Worm (Caenorhabditis elegans) whole organism, late embryonic: ENCODE data around the gene F43E2.1.

Experiments used
- C38D4.7 ChIP-seq: fragments of 200-800 bp; sonication (Bioruptor generic); optimal IDR thresholded peaks from 2 replicates; lab custom pipeline; 2018; ENCODE audit warnings: mild to moderate bottlenecking, missing genetic modification characterization, moderate library complexity, missing compliant biosample characterization
- F13H6.1 ChIP-seq: sonication (generic microtip); optimal IDR thresholded peaks from 2 replicates; lab custom pipeline; 2016; ENCODE audit warnings: missing genetic modification characterization, missing compliant biosample characterization
- K02D7.2 ChIP-seq: sonication (generic microtip); optimal IDR thresholded peaks from 2 replicates; lab custom pipeline; 2017; ENCODE audit warnings: mild to moderate bottlenecking, missing genetic modification characterization, missing compliant biosample characterization
- T23F11.4 ChIP-seq: fragments of 200-800 bp; sonication (Bioruptor generic); optimal IDR thresholded peaks from 2 replicates; lab custom pipeline; 2018; ENCODE audit warnings: mild to moderate bottlenecking, missing genetic modification characterization, missing compliant biosample characterization
- ceh-14 ChIP-seq: sonication (generic microtip); optimal IDR thresholded peaks from 2 replicates; lab custom pipeline; 2016; ENCODE audit warnings: missing genotype, missing genetic modification characterization, missing compliant biosample characterization
- ceh-18 ChIP-seq: sonication (generic microtip); optimal IDR thresholded peaks from 2 replicates; lab custom pipeline; 2016; ENCODE audit warnings: missing genetic modification characterization, missing compliant biosample characterization
- ceh-2 ChIP-seq: sonication (generic microtip); optimal IDR thresholded peaks from 2 replicates; lab custom pipeline; 2016; ENCODE audit warnings: missing genotype, missing genetic modification characterization, missing compliant biosample characterization
- ceh-31 ChIP-seq: sonication (generic microtip); optimal IDR thresholded peaks from 2 replicates; lab custom pipeline; 2016; ENCODE audit warnings: missing genetic modification characterization, missing compliant biosample characterization
- ceh-34 ChIP-seq: sonication (generic microtip); optimal IDR thresholded peaks from 2 replicates; lab custom pipeline; 2016; ENCODE audit warnings: mild to moderate bottlenecking, missing genetic modification characterization, missing compliant biosample characterization
- ceh-45 ChIP-seq: fragments of 200-800 bp; sonication (Bioruptor generic); IDR thresholded peaks from 2 replicates; pipeline ENCODE4 v1.3.6; 2022; ENCODE audit warnings: missing genetic modification reagents, missing genetic modification characterization, missing compliant biosample characterization
- ceh-48 ChIP-seq: sonication (generic microtip); optimal IDR thresholded peaks from 2 replicates; lab custom pipeline; 2016; ENCODE audit warnings: missing genetic modification characterization, inconsistent platforms, missing compliant biosample characterization
- dve-1 ChIP-seq: sonication (generic microtip); optimal IDR thresholded peaks from 2 replicates; lab custom pipeline; 2017; ENCODE audit warnings: antibody characterized with exemption, mild to moderate bottlenecking, missing genetic modification characterization, missing compliant biosample characterization
- elt-2 ChIP-seq: sonication (generic microtip); optimal IDR thresholded peaks from 2 replicates; lab custom pipeline; 2016; ENCODE audit warnings: missing genetic modification reagents, missing genetic modification characterization, missing compliant biosample characterization
- elt-4 ChIP-seq: sonication (generic microtip); optimal IDR thresholded peaks from 2 replicates; lab custom pipeline; 2016; ENCODE audit warnings: missing genetic modification characterization, missing compliant biosample characterization
- fkh-10 ChIP-seq: fragments of 150-350 bp; optimal IDR thresholded peaks from 2 replicates; lab custom pipeline; 2014; ENCODE audit warnings: missing biosample characterization, missing genetic modification reagents, missing genetic modification characterization
- gmeb-2 ChIP-seq: sonication (generic microtip); optimal IDR thresholded peaks from 2 replicates; lab custom pipeline; 2016; ENCODE audit warnings: missing genetic modification characterization, inconsistent platforms, missing compliant biosample characterization
- hlh-13 ChIP-seq: fragments of 200-800 bp; sonication (Bioruptor generic); optimal IDR thresholded peaks from 2 replicates; lab custom pipeline; 2018; ENCODE audit warnings: mild to moderate bottlenecking, missing genetic modification characterization, missing compliant biosample characterization
- hlh-30 ChIP-seq: sonication (generic microtip); optimal IDR thresholded peaks from 2 replicates; lab custom pipeline; 2017; ENCODE audit warnings: antibody characterized with exemption, missing genetic modification characterization, missing compliant biosample characterization; ENCODE audit not compliant: insufficient read depth
- lin-11 ChIP-seq: fragments of 200-800 bp; sonication (Bioruptor generic); optimal IDR thresholded peaks from 2 replicates; lab custom pipeline; 2018; ENCODE audit warnings: mild to moderate bottlenecking, missing genetic modification characterization, missing compliant biosample characterization
- nfya-1 ChIP-seq: sonication (generic microtip); optimal IDR thresholded peaks from 2 replicates; lab custom pipeline; 2017; ENCODE audit warnings: missing genetic modification characterization, mild to moderate bottlenecking, missing compliant biosample characterization, antibody characterized with exemption, moderate library complexity
- nhr-232 ChIP-seq: sonication (generic microtip); optimal IDR thresholded peaks from 2 replicates; lab custom pipeline; 2016; ENCODE audit warnings: missing genetic modification characterization, missing compliant biosample characterization
- npax-4 ChIP-seq: sonication (generic microtip); optimal IDR thresholded peaks from 2 replicates; lab custom pipeline; 2016; ENCODE audit warnings: missing genetic modification characterization, missing compliant biosample characterization
- pag-3 ChIP-seq: sonication (generic microtip); optimal IDR thresholded peaks from 2 replicates; lab custom pipeline; 2016; ENCODE audit warnings: missing compliant biosample characterization, missing genetic modification characterization, borderline replicate concordance
- pat-9 ChIP-seq: fragments of 200-800 bp; sonication (Bioruptor generic); optimal IDR thresholded peaks from 2 replicates; lab custom pipeline; 2018; ENCODE audit warnings: mild to moderate bottlenecking, missing genetic modification characterization, moderate library complexity, missing compliant biosample characterization
- pax-1 ChIP-seq: fragments of 150-350 bp; optimal IDR thresholded peaks from 2 replicates; lab custom pipeline; 2014; ENCODE audit warnings: missing biosample characterization, missing genetic modification characterization
- pha-4 ChIP-seq: fragments of 150-350 bp; optimal IDR thresholded peaks from 2 replicates; lab custom pipeline; 2018; ENCODE audit warnings: missing biosample characterization, missing genetic modification reagents, missing genetic modification characterization
- ref-2 ChIP-seq: sonication (generic microtip); optimal IDR thresholded peaks from 2 replicates; lab custom pipeline; 2016; ENCODE audit warnings: missing genetic modification characterization, missing compliant biosample characterization
- rnt-1 ChIP-seq: sonication (generic microtip); optimal IDR thresholded peaks from 2 replicates; lab custom pipeline; 2016; ENCODE audit warnings: missing genetic modification characterization, missing compliant biosample characterization
- sdc-2 ChIP-seq: sonication (generic microtip); optimal IDR thresholded peaks from 2 replicates; lab custom pipeline; 2016; ENCODE audit warnings: missing genotype, missing genetic modification characterization, missing compliant biosample characterization
- sox-4 ChIP-seq: sonication (generic microtip); optimal IDR thresholded peaks from 2 replicates; lab custom pipeline; 2017; ENCODE audit warnings: mild to moderate bottlenecking, missing genetic modification characterization, inconsistent platforms, missing compliant biosample characterization
- syd-9 ChIP-seq: sonication (generic microtip); optimal IDR thresholded peaks from 2 replicates; lab custom pipeline; 2016; ENCODE audit warnings: mild to moderate bottlenecking, missing genetic modification characterization, moderate library complexity, missing compliant biosample characterization
- tbx-2 ChIP-seq: sonication (generic microtip); optimal IDR thresholded peaks from 2 replicates; lab custom pipeline; 2016; ENCODE audit warnings: missing genetic modification characterization, missing compliant biosample characterization
- tbx-7 ChIP-seq: sonication (generic microtip); optimal IDR thresholded peaks from 2 replicates; lab custom pipeline; 2016; ENCODE audit warnings: missing genotype, missing genetic modification characterization, missing compliant biosample characterization
- unc-3 ChIP-seq, 2 experiments: fragments of 200-800 bp in 1 of 2; sonication (Bioruptor generic) in 1 of 2; sonication (generic microtip) in 1 of 2; conservative IDR thresholded peaks in 1 of 2; optimal IDR thresholded peaks in 1 of 2; 2 replicates each; pipeline versions ENCODE4 v1.3.6 to Lab custom; 2016 to 2022; ENCODE audit warnings: missing compliant biosample characterization in 2 of 2, missing genetic modification characterization in 2 of 2, missing genetic modification reagents in 1 of 2
- unc-42 ChIP-seq: sonication (generic microtip); optimal IDR thresholded peaks from 2 replicates; lab custom pipeline; 2016; ENCODE audit warnings: missing genotype, missing genetic modification characterization, missing compliant biosample characterization
- unc-55 ChIP-seq: sonication (generic microtip); optimal IDR thresholded peaks from 2 replicates; lab custom pipeline; 2017; ENCODE audit warnings: missing biosample characterization, missing genetic modification reagents, missing genetic modification characterization
- unc-86 ChIP-seq: sonication (generic microtip); optimal IDR thresholded peaks from 2 replicates; lab custom pipeline; 2016; ENCODE audit warnings: missing genetic modification characterization, missing compliant biosample characterization
- ztf-16 ChIP-seq: sonication (generic microtip); optimal IDR thresholded peaks from 2 replicates; lab custom pipeline; 2017; ENCODE audit warnings: missing genetic modification characterization, missing compliant biosample characterization

The F43E2.1 gene

DNA sequence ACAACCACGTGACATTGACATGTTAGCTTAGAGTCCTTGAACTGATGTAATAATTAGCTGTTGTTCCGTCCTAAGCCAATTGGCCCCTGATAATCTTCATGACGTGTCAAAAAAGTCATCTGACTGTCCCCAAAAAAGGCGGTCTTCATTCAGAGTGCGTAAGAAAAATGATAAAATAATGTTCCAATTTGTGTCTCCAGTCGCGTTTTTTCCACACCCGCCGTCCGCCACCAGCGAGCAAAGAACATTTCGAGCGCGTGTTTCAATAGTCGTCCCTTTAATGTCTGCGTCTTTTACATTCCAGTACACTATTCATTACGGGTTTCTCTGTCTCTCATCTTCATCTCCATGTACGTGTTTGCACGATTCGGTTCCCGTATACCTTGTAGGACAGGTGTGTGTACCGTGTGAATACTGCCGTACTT, 37.6 kb upstream of the F43E2.1 start:
- TF ChIP-seq hlh-30 (tag; lab: Kevin White, UChicago), result peak; percentile 63
- peak; percentile 58 for TF ChIP-seq tbx-2 (tag; lab: Kevin White, UChicago)
- TF ChIP-seq gmeb-2 (tag; lab: Kevin White, UChicago), result no peak
- TF ChIP-seq ceh-2 (tag; lab: Kevin White, UChicago), result no peak
- TF ChIP-seq nfya-1 (tag; lab: Kevin White, UChicago), result peak; percentile 3
- peak; percentile 7 for TF ChIP-seq dve-1 (tag; lab: Kevin White, UChicago)
- peak; percentile 17 for TF ChIP-seq ceh-31 (tag; lab: Kevin White, UChicago)
- no peak for TF ChIP-seq lin-11 (tag; lab: Kevin White, UChicago)
- TF ChIP-seq elt-2 (tag; lab: Kevin White, UChicago), result peak; percentile 36
- peak; percentile 15 for TF ChIP-seq ceh-18
- TF ChIP-seq C38D4.7 (GFP tag; lab: Kevin White, UChicago), result no peak

DNA sequence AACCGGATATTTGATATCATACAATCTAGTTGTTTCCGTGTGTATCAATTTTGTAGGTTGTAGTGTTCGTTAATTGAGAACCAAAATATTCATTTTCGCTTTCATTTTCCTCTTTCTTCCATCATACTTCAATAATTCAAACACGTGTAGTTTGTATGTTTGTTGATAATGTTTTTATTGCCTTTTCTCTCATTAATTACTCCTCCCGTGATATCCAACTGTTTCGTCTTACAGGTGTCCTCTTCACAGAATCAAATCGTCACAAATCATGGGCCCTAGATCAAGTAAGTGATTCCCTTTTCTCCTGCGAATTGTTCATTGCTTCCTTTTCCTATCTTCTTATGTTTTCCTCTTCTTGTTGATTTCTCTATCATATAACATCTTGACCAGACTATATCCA, 36.1 kb upstream of the F43E2.1 start, which contains the start of gene nhr-21:
TSS of gene nhr-21 (plus strand) at position 235 of the 400 bp plus-strand sequence.
- TF ChIP-seq C38D4.7 (GFP tag; lab: Kevin White, UChicago), result no peak
- no peak for TF ChIP-seq pha-4 (tag; lab: Kevin White, UChicago)
- no peak for TF ChIP-seq hlh-30 (tag; lab: Kevin White, UChicago)
- no peak for TF ChIP-seq ceh-45 (GFP tag; lab: Robert Waterston, UW)
- TF ChIP-seq unc-86 (tag; lab: Kevin White, UChicago), result no peak
- TF ChIP-seq tbx-2 (tag; lab: Kevin White, UChicago), result no peak
- TF ChIP-seq syd-9 (tag; lab: Kevin White, UChicago), result no peak
- no peak for TF ChIP-seq F13H6.1 (tag; lab: Kevin White, UChicago)
- no peak for TF ChIP-seq pax-1
- TF ChIP-seq ref-2, result no peak
- TF ChIP-seq elt-4 (tag; lab: Kevin White, UChicago), result no peak
- TF ChIP-seq fkh-10 (GFP tag; lab: Kevin White, UChicago), result no peak
- TF ChIP-seq lin-11 (tag; lab: Kevin White, UChicago), result no peak
- TF ChIP-seq tbx-7 (tag; lab: Kevin White, UChicago), result no peak

DNA sequence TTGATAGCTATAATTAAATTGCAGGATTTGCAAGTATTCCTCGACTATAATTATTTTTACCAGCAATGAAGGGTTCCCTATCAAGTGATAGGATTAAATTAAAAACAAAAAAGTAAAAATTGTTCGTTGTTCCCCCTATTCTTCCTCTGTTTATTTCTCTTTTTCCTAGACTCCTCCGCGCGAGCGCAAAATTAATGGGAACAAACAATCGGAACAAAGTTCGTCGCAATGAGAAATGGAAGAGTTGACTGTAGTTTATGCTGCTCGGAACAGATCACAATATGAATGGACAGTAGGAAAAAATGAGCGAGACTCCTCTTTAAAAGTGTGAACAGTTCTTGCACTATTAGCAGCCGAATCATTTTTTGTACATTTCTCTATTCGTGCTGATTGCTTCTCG, 34.4 kb upstream of the F43E2.1 start:
- TF ChIP-seq ceh-31 (tag; lab: Kevin White, UChicago), result no peak
- TF ChIP-seq unc-42, result no peak
- TF ChIP-seq unc-55, result no peak
- no peak for TF ChIP-seq ztf-16 (tag; lab: Kevin White, UChicago)
- no peak for TF ChIP-seq elt-2 (tag; lab: Kevin White, UChicago)
- no peak for TF ChIP-seq rnt-1 (tag; lab: Kevin White, UChicago)
- no peak for TF ChIP-seq unc-3 (GFP tag; conservative IDR thresholded peaks at IDR 0.05; lab: Robert Waterston, UW)
- TF ChIP-seq unc-3 (tag; optimal IDR thresholded peaks at IDR 0.05; lab: Kevin White, UChicago), result no peak
- no peak for TF ChIP-seq ceh-34 (tag; lab: Kevin White, UChicago)
- no peak for TF ChIP-seq ceh-14 (tag; lab: Kevin White, UChicago)
- no peak for TF ChIP-seq npax-4
- TF ChIP-seq nhr-232 (tag; lab: Kevin White, UChicago), result no peak
- TF ChIP-seq pag-3 (tag; lab: Kevin White, UChicago), result no peak
- no peak for TF ChIP-seq unc-86 (tag; lab: Kevin White, UChicago)
- TF ChIP-seq, all 69 proteins: peak for 0

DNA sequence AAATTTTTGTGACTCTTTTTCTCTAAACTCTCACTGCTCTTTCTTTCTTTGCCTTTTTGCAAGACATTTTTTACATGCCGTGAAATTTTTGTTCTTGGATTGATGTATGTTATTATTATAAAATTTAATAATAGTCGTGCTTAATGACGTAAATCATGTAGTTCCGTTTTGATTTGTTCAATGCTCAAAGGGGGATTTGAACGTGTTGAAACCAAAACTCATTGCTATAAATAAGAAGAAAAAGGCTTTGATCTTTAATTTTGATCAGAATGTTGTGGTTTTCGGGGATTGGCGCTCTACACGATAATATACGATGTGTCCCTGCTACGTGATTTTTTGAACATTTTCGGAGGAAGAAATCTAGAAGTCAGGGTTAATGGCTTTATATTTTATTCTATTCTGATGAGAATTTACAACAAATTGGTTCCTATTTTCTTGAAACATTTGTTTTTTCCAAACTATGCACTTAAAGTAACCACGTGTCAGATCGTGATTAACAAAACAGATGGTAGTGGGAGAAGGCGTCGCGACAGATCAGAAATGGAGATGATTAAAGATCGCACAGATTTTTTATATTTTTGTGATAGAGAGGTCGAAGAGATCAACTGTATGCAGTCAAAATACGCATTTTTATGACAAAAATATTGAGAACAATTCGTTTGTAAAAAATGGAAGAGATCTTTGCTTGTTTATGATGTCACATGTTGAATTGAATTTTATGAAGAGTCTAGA, 33.3 kb upstream of the F43E2.1 start:
- TF ChIP-seq unc-86 (tag; lab: Kevin White, UChicago) (no peak), elt-4 (tag; lab: Kevin White, UChicago) (no peak), nfya-1 (tag; lab: Kevin White, UChicago) (no peak), sdc-2 (tag; lab: Kevin White, UChicago) (no peak), hlh-13 (no peak), K02D7.2 (no peak), pat-9 (tag; lab: Kevin White, UChicago) (no peak), sox-4 (tag; lab: Kevin White, UChicago) (no peak), ceh-48 (tag; lab: Kevin White, UChicago) (no peak), T23F11.4 (GFP tag; lab: Kevin White, UChicago) (no peak), hlh-30 (tag; lab: Kevin White, UChicago) (no peak)
